Worm (Caenorhabditis elegans) whole organism, L4 larva: Measurements from ENCODE around the gene ZC487.2.

Experiments
- nhr-11 ChIP-seq: fragments of 150-350 bp; optimal IDR thresholded peaks from 2 replicates; lab custom pipeline; 2014; ENCODE audit warnings: missing biosample characterization, missing genetic modification characterization
- tag-97 ChIP-seq: fragments of 200-800 bp; sonication (Bioruptor generic); IDR thresholded peaks from 2 replicates; pipeline ENCODE4 v1.3.6; 2022; ENCODE audit warnings: missing genetic modification characterization, missing compliant biosample characterization
- ztf-11 ChIP-seq: fragments of 150-350 bp; optimal IDR thresholded peaks from 2 replicates; lab custom pipeline; 2014; ENCODE audit warnings: missing biosample characterization, missing genetic modification characterization

ce11 chrV:6758017-6758416 is 35.7 kb upstream of the ZC487.2 start, which contains the start of gene dbl-1:
- no peak for TF ChIP-seq tag-97 (GFP tag; lab: Robert Waterston, UW)
- TF ChIP-seq nhr-11 (tag; lab: Kevin White, UChicago), result no peak
- no peak for TF ChIP-seq ztf-11
